Worm (Caenorhabditis elegans) whole organism, mixed stage, embryonic: ENCODE measurements around the gene lipl-7.

Experiments
- M03D4.4 ChIP-seq: sonication (generic microtip); optimal IDR thresholded peaks from 2 replicates; lab custom pipeline; 2017; ENCODE audit warnings: mild to moderate bottlenecking, missing genetic modification characterization, missing compliant biosample characterization
- bed-3 ChIP-seq: fragments of 200-800 bp; sonication (Bioruptor generic); optimal IDR thresholded peaks from 3 replicates; lab custom pipeline; 2018; ENCODE audit warnings: mild to moderate bottlenecking, missing genetic modification characterization, moderate library complexity, missing compliant biosample characterization
- blmp-1 ChIP-seq: fragments of 150-350 bp; optimal IDR thresholded peaks from 2 replicates; lab custom pipeline; 2014; ENCODE audit warnings: missing biosample characterization, missing genetic modification characterization
- ceh-39 ChIP-seq: fragments of 150-350 bp; optimal IDR thresholded peaks from 2 replicates; lab custom pipeline; 2014; ENCODE audit warnings: missing biosample characterization, missing genetic modification characterization
- ceh-43 ChIP-seq: fragments of 200-800 bp; sonication (Bioruptor generic); optimal IDR thresholded peaks from 2 replicates; lab custom pipeline; 2018; ENCODE audit warnings: mild to moderate bottlenecking, missing genetic modification characterization, moderate library complexity, missing compliant biosample characterization
- cnd-1 ChIP-seq: fragments of 200-800 bp; sonication (Bioruptor generic); optimal IDR thresholded peaks from 2 replicates; lab custom pipeline; 2018; ENCODE audit warnings: mild to moderate bottlenecking, missing genetic modification characterization, missing compliant biosample characterization
- elt-1 ChIP-seq: sonication (generic microtip); optimal IDR thresholded peaks from 2 replicates; lab custom pipeline; 2017; ENCODE audit warnings: missing genetic modification characterization, mild to moderate bottlenecking, missing compliant biosample characterization, antibody characterized with exemption, moderate library complexity, borderline replicate concordance; ENCODE audit not compliant: insufficient read depth
- elt-3 ChIP-seq: fragments of 150-350 bp; optimal IDR thresholded peaks from 2 replicates; lab custom pipeline; 2014; ENCODE audit warnings: missing biosample characterization, missing genetic modification characterization
- flh-1 ChIP-seq: fragments of 200-800 bp; sonication (Bioruptor generic); optimal IDR thresholded peaks from 2 replicates; lab custom pipeline; 2018; ENCODE audit warnings: mild to moderate bottlenecking, missing genetic modification characterization, moderate library complexity, missing compliant biosample characterization
- ham-2 ChIP-seq: fragments of 200-800 bp; sonication (Bioruptor generic); optimal IDR thresholded peaks from 2 replicates; lab custom pipeline; 2018; ENCODE audit warnings: mild to moderate bottlenecking, missing genetic modification characterization, missing compliant biosample characterization
- hlh-1 ChIP-seq: fragments of 150-350 bp; optimal IDR thresholded peaks from 2 replicates; lab custom pipeline; 2014; ENCODE audit warnings: missing biosample characterization, missing genetic modification reagents, missing genetic modification characterization
- lin-13 ChIP-seq: fragments of 150-350 bp; optimal IDR thresholded peaks from 2 replicates; lab custom pipeline; 2014; ENCODE audit warnings: missing biosample characterization, missing genetic modification characterization
- lin-32 ChIP-seq: fragments of 200-800 bp; sonication (Bioruptor generic); optimal IDR thresholded peaks from 2 replicates; lab custom pipeline; 2018; ENCODE audit warnings: mild to moderate bottlenecking, missing genetic modification characterization, missing compliant biosample characterization
- lsy-2 ChIP-seq: fragments of 150-350 bp; optimal IDR thresholded peaks from 2 replicates; lab custom pipeline; 2014; ENCODE audit warnings: missing biosample characterization, missing genetic modification characterization
- mab-5 ChIP-seq: fragments of 150-350 bp; optimal IDR thresholded peaks from 2 replicates; lab custom pipeline; 2014; ENCODE audit warnings: missing biosample characterization, missing genetic modification characterization
- mep-1 ChIP-seq: fragments of 150-350 bp; optimal IDR thresholded peaks from 2 replicates; lab custom pipeline; 2017; ENCODE audit warnings: missing biosample characterization, missing genetic modification reagents, missing genetic modification characterization, inconsistent platforms
- mls-2 ChIP-seq: sonication (generic microtip); optimal IDR thresholded peaks from 2 replicates; lab custom pipeline; 2016; ENCODE audit warnings: mild to moderate bottlenecking, missing genetic modification characterization, moderate library complexity, missing compliant biosample characterization
- nhr-12 ChIP-seq: fragments of 150-350 bp; optimal IDR thresholded peaks from 2 replicates; lab custom pipeline; 2014; ENCODE audit warnings: missing biosample characterization, missing genetic modification characterization
- nhr-2 ChIP-seq: fragments of 150-350 bp; optimal IDR thresholded peaks from 2 replicates; lab custom pipeline; 2014; ENCODE audit warnings: missing biosample characterization, missing genetic modification characterization
- nhr-237 ChIP-seq: fragments of 150-350 bp; optimal IDR thresholded peaks from 2 replicates; lab custom pipeline; 2014; ENCODE audit warnings: missing biosample characterization, missing genetic modification characterization
- nhr-28 ChIP-seq: fragments of 150-350 bp; optimal IDR thresholded peaks from 2 replicates; lab custom pipeline; 2014; ENCODE audit warnings: missing biosample characterization, missing genetic modification characterization
- nhr-76 ChIP-seq: sonication (generic microtip); optimal IDR thresholded peaks from 2 replicates; lab custom pipeline; 2017; ENCODE audit warnings: missing biosample characterization, missing genetic modification characterization
- pha-4 ChIP-seq: fragments of 150-350 bp; optimal IDR thresholded peaks from 2 replicates; lab custom pipeline; 2018; ENCODE audit warnings: missing biosample characterization, missing genetic modification reagents, missing genetic modification characterization
- sem-2 ChIP-seq: fragments of 200-800 bp; sonication (Bioruptor generic); optimal IDR thresholded peaks from 2 replicates; lab custom pipeline; 2018; ENCODE audit warnings: mild to moderate bottlenecking, missing genetic modification characterization, missing compliant biosample characterization
- snpc-4 ChIP-seq: fragments of 150-350 bp; optimal IDR thresholded peaks from 2 replicates; lab custom pipeline; 2014; ENCODE audit warnings: missing biosample characterization, missing genetic modification characterization
- sptf-1 ChIP-seq: sonication (generic microtip); optimal IDR thresholded peaks from 2 replicates; lab custom pipeline; 2017; ENCODE audit warnings: mild to moderate bottlenecking, missing genetic modification characterization, moderate library complexity, missing compliant biosample characterization
- tbx-8 ChIP-seq: fragments of 200-800 bp; sonication (Bioruptor generic); optimal IDR thresholded peaks from 2 replicates; lab custom pipeline; 2018; ENCODE audit warnings: mild to moderate bottlenecking, missing genetic modification characterization, moderate library complexity, missing compliant biosample characterization
- unc-120 ChIP-seq: sonication (generic microtip); optimal IDR thresholded peaks from 2 replicates; lab custom pipeline; 2017; ENCODE audit warnings: missing genetic modification characterization, missing compliant biosample characterization; ENCODE audit not compliant: poor library complexity, severe bottlenecking
- unc-39 ChIP-seq: fragments of 150-350 bp; optimal IDR thresholded peaks from 2 replicates; lab custom pipeline; 2014; ENCODE audit warnings: missing biosample characterization, missing genetic modification characterization
- unc-62 ChIP-seq: fragments of 150-350 bp; optimal IDR thresholded peaks from 2 replicates; lab custom pipeline; 2014; ENCODE audit warnings: missing biosample characterization, missing genetic modification reagents, missing genetic modification characterization
- zip-8 ChIP-seq: fragments of 150-350 bp; optimal IDR thresholded peaks from 2 replicates; lab custom pipeline; 2014; ENCODE audit warnings: missing biosample characterization, missing genetic modification characterization
- ztf-11 ChIP-seq: fragments of 150-350 bp; optimal IDR thresholded peaks from 2 replicates; lab custom pipeline; 2014; ENCODE audit warnings: missing biosample characterization, missing genetic modification characterization

lipl-7 gene

DNA sequence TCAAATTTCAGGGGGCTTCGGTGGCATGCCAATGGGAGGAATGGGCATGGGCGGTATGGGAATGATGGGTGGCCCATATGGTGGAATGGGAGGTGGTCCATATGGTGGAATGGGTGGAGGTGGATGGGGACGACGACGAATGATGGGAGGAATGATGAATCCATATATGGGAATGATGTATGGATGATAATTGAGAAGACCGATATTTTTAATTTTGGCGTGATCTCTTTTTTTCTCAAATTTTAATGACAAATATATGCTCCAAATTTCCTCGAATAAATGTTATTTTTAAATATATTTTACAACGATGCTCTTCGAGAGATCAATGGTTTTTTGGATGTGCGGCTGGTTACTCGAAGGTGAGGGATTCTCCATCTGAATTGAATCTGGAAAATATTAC lies 36.1 kb upstream of the lipl-7 start, which contains the start of gene Y43C5A.4:
TSS of gene Y43C5A.4 (plus strand) at position 301 of the 400 bp plus-strand sequence.
- TF ChIP-seq ceh-39 (no peak), elt-3 (tag; lab: Kevin White, UChicago) (no peak), sem-2 (no peak), ham-2 (GFP tag; lab: Kevin White, UChicago) (no peak), lin-13 (tag; lab: Kevin White, UChicago) (no peak), flh-1 (GFP tag; lab: Kevin White, UChicago) (no peak), tbx-8 (GFP tag; lab: Kevin White, UChicago) (no peak), sptf-1 (tag; lab: Kevin White, UChicago) (no peak), lsy-2 (no peak), unc-120 (tag; lab: Kevin White, UChicago) (no peak), mab-5 (tag; lab: Kevin White, UChicago) (no peak), nhr-76 (no peak), unc-39 (no peak), M03D4.4 (tag; lab: Kevin White, UChicago) (no peak), mls-2 (tag; lab: Kevin White, UChicago) (no peak), ztf-11 (tag; lab: Kevin White, UChicago) (no peak), elt-1 (tag; lab: Kevin White, UChicago) (no peak), mep-1 (tag; lab: Kevin White, UChicago) (no peak), bed-3 (GFP tag; lab: Kevin White, UChicago) (no peak), ceh-43 (GFP tag; lab: Kevin White, UChicago) (no peak)

DNA sequence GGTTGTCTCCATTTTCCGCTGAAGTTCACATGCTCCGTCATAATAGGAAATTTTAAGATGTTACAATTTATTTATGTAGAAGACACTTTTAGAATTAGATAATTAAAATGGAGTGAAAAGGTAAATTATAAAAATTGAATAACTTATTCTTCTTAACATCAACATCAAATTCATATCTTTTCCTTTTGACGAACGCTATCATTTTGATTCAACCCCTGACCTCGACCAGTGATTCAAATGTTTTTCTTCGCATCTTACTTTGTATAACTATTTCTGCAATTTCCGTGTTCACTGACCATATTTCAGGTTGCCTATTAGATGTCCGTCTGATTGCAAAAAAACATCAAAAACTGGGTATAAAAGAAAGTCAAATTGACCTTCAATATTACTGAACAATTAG lies 35.3 kb upstream of the lipl-7 start, which contains the start of gene Y43C5A.7:
TSS of gene Y43C5A.7 (plus strand) at position 301 of the 400 bp plus-strand sequence.
- no peak for TF ChIP-seq lsy-2
- no peak for TF ChIP-seq flh-1 (GFP tag; lab: Kevin White, UChicago)
- TF ChIP-seq unc-62 (GFP tag; lab: Kevin White, UChicago) = no peak
- no peak for TF ChIP-seq hlh-1
- TF ChIP-seq tbx-8 (GFP tag; lab: Kevin White, UChicago) = no peak
- TF ChIP-seq blmp-1 (tag; lab: Kevin White, UChicago) = no peak
- no peak for TF ChIP-seq sptf-1 (tag; lab: Kevin White, UChicago)
- TF ChIP-seq snpc-4 (tag; lab: Kevin White, UChicago) = no peak
- no peak for TF ChIP-seq elt-3 (tag; lab: Kevin White, UChicago)
- TF ChIP-seq mls-2 (tag; lab: Kevin White, UChicago) = no peak
- TF ChIP-seq cnd-1 = no peak

DNA sequence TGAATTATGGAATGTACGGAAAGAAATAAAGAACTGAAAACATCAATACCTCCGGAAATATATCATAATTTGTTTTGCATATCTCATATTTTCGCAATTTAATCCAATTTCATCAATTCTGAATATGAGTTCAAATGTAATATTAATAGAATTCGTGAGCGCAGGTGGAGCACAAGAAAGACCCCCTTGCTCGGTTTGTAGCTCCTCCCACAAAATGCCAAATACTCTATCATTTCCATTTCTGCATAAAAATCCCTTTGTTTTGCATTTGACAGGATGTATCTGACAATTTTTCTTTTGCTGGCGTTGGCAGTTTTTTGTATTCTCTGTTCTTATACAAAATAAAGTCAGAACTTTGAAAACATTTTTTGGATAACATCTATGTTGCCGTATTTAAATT lies 33.4 kb upstream of the lipl-7 start:
- TF ChIP-seq ceh-43 (GFP tag; lab: Kevin White, UChicago) (no peak), nhr-237 (no peak), nhr-12 (no peak), nhr-28 (no peak), M03D4.4 (tag; lab: Kevin White, UChicago) (no peak), lin-32 (GFP tag; lab: Kevin White, UChicago) (no peak), hlh-1 (no peak), tbx-8 (GFP tag; lab: Kevin White, UChicago) (no peak), ham-2 (GFP tag; lab: Kevin White, UChicago) (no peak), flh-1 (GFP tag; lab: Kevin White, UChicago) (no peak), lin-13 (tag; lab: Kevin White, UChicago) (no peak), unc-62 (GFP tag; lab: Kevin White, UChicago) (no peak), lsy-2 (no peak), snpc-4 (tag; lab: Kevin White, UChicago) (no peak), blmp-1 (tag; lab: Kevin White, UChicago) (no peak)

DNA sequence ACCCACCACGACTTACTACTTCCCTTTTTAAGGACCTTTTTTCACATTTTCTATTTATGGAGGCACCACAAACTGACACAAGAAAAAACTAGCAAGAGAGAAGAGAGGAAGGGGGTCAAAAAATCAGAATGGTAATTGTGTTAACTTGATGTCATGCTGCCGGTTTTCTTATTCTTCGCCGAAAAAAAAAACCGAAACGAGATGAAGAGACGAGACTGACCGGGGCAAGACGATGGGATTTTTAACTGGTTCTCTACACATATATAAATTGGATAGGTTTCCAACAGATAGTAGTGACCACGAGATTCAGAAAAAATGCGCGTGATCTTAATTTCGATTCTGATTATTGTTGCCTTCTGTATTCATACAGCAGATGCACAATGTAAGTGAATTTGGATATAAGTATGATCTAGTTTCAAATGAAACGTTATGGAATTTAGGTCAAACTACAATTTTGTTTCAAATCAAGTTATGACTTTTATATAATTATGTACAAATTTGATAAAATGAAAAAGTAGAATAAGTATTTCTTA lies 32.2 kb upstream of the lipl-7 start, which contains the start of gene Y43C5A.3:
TSS of gene Y43C5A.3 (plus strand) at position 256 of the 533 bp plus-strand sequence.
- TF ChIP-seq nhr-2 (no peak), cnd-1 (no peak), ceh-43 (GFP tag; lab: Kevin White, UChicago) (no peak), mab-5 (tag; lab: Kevin White, UChicago) (no peak), hlh-1 (no peak), zip-8 (tag; lab: Kevin White, UChicago) (no peak), nhr-28 (no peak), unc-39 (no peak), ztf-11 (tag; lab: Kevin White, UChicago) (no peak), lin-13 (tag; lab: Kevin White, UChicago) (no peak), lsy-2 (no peak), ceh-39 (no peak), elt-1 (tag; lab: Kevin White, UChicago) (no peak), sptf-1 (tag; lab: Kevin White, UChicago) (no peak), pha-4 (tag; lab: Kevin White, UChicago) (no peak), unc-62 (GFP tag; lab: Kevin White, UChicago) (no peak), bed-3 (GFP tag; lab: Kevin White, UChicago) (no peak), flh-1 (GFP tag; lab: Kevin White, UChicago) (no peak)
